Fruit fly (Drosophila melanogaster): ENCODE results near the gene CG34377.

DNA sequence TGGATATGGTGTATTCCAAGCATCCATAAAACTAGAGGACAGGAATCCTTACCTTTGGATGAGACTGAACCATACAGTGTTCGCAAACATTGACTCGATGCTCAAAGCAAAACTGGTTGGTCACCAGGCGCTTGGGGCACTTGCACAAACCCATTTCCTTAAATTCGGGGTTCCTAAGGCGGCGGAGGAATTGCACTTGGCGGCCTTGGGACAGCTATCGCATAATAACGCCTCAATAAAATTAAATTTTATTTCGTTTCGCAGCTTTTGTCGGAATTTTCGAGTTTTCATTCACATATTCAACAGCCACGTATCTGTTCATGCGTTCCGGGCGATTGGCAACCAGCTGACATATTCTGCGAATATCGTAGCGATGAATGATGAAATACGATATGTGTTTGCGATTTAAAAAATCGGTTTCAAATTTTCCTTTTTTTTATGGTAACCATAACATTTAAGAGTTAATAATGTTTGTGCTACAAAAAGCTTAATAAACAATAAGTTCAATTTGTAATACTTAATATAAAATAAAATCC, 41.8 kb upstream of the CG34377 start, which contains the start of gene CG5382:
- TF ChIP-seq lola (GFP tag; optimal IDR thresholded peaks at IDR 0.05) (no peak), sage (GFP tag; optimal IDR thresholded peaks at IDR 0.05) (peak; percentile 39), usp (GFP tag; optimal IDR thresholded peaks at IDR 0.05) (no peak), Dfd (GFP tag; optimal IDR thresholded peaks at IDR 0.05) (no peak), Abd-B (GFP tag; optimal IDR thresholded peaks at IDR 0.05) (no peak), jim (GFP tag; optimal IDR thresholded peaks at IDR 0.05) (no peak), rgr (GFP tag; optimal IDR thresholded peaks at IDR 0.05) (no peak), pan (optimal IDR thresholded peaks at IDR 0.05) (no peak), Dif (GFP tag; optimal IDR thresholded peaks at IDR 0.05; ENCODE audit: partially characterized antibody) (peak; percentile 85), CG9705 (GFP tag; optimal IDR thresholded peaks at IDR 0.05) (no peak), CG32264 (GFP tag; optimal IDR thresholded peaks at IDR 0.05) (no peak)

All from whole organism, wandering third instar larva.